Fruit fly (Drosophila melanogaster): ENCODE results near the gene CG12170.

CG12170 gene

dm6 chr3R:5620387-5620956 lies 16.6 kb upstream of the CG12170 start (continued):
- peak; percentile 24; the same call in 1 of the 3 replicates for TF ChIP-seq H15 (GFP tag; IDR thresholded peaks at IDR 0.05)
- TF ChIP-seq Aef1 (GFP tag; IDR thresholded peaks at IDR 0.05), result peak; percentile 30; the same call in 1 of the 3 replicates
- TF ChIP-seq sim (GFP tag; IDR thresholded peaks at IDR 0.05), result no peak
- TF ChIP-seq sob (GFP tag; IDR thresholded peaks at IDR 0.05), result peak; percentile 37; the same call in 1 of the 2 replicates
- no peak for TF ChIP-seq dati (GFP tag; IDR thresholded peaks at IDR 0.05)
- no peak for TF ChIP-seq Lim3 (GFP tag; IDR thresholded peaks at IDR 0.05)
- peak; percentile 44 for TF ChIP-seq CG16815 (GFP tag; optimal IDR thresholded peaks at IDR 0.05)
- TF ChIP-seq ato (GFP tag; IDR thresholded peaks at IDR 0.05; ENCODE audit: partially characterized antibody), result no peak
- peak; percentile 52 for TF ChIP-seq az2 (GFP tag; optimal IDR thresholded peaks at IDR 0.05)
- TF ChIP-seq Mes4 (GFP tag; optimal IDR thresholded peaks at IDR 0.05), result peak; percentile 70
- peak; percentile 83 for TF ChIP-seq CG11504 (tag; optimal IDR thresholded peaks at IDR 0.05)
- TF ChIP-seq CG13123 (GFP tag; optimal IDR thresholded peaks at IDR 0.05), result peak; percentile 2
- peak; percentile 55; the same call in 1 of the 3 replicates for TF ChIP-seq ase (GFP tag; IDR thresholded peaks at IDR 0.05)
- peak; percentile 62 for TF ChIP-seq NC2β (GFP tag; optimal IDR thresholded peaks at IDR 0.05)
- no peak for TF ChIP-seq sr (GFP tag; IDR thresholded peaks at IDR 0.05)
- TF ChIP-seq Stat92E (GFP tag; optimal IDR thresholded peaks at IDR 0.05), result peak in 1 of 3 experiments; percentile 12
- TF ChIP-seq CG8388 (GFP tag; optimal IDR thresholded peaks at IDR 0.05), result peak; percentile 62
- no peak for TF ChIP-seq z (GFP tag; IDR thresholded peaks at IDR 0.05)
- TF ChIP-seq CG31388 (GFP tag; optimal IDR thresholded peaks at IDR 0.05), result peak; percentile 0
- TF ChIP-seq CG4854 (GFP tag; optimal IDR thresholded peaks at IDR 0.05), result no peak
- TF ChIP-seq Meics (GFP tag; optimal IDR thresholded peaks at IDR 0.05), result peak; percentile 64
- TF ChIP-seq corto (GFP tag; optimal IDR thresholded peaks at IDR 0.05), result peak; percentile 32
- TF ChIP-seq nom (GFP tag; optimal IDR thresholded peaks at IDR 0.05), result no peak
- 0 out of 2 replicates have a peak, but pooled peaks have one; percentile 35 for TF ChIP-seq peb (GFP tag; IDR thresholded peaks at IDR 0.05)
- no peak for TF ChIP-seq CG4328 (GFP tag; optimal IDR thresholded peaks at IDR 0.05)
- no peak for TF ChIP-seq ham (GFP tag; IDR thresholded peaks at IDR 0.05)
- TF ChIP-seq slbo (GFP tag; IDR thresholded peaks at IDR 0.05), result peak; percentile 71
- TF ChIP-seq CG12391 (tag; optimal IDR thresholded peaks at IDR 0.05), result peak; percentile 73
- TF ChIP-seq CG10267 (tag; optimal IDR thresholded peaks at IDR 0.05), result peak; percentile 47
- TF ChIP-seq ATbp (GFP tag; optimal IDR thresholded peaks at IDR 0.05), result peak; percentile 71
- TF ChIP-seq GATAe (GFP tag; conservative IDR thresholded peaks at IDR 0.05), result 0 out of 2 replicates have a peak, but pooled peaks have one; percentile 20
- no peak for TF ChIP-seq CG17912 (GFP tag; optimal IDR thresholded peaks at IDR 0.05)
- TF ChIP-seq Deaf1 (tag; optimal IDR thresholded peaks at IDR 0.05), result peak; percentile 25
- TF ChIP-seq CG12299 (tag; optimal IDR thresholded peaks at IDR 0.05), result peak; percentile 22
- no peak for TF ChIP-seq CG17612 (GFP tag; IDR thresholded peaks at IDR 0.05)
- no peak for TF ChIP-seq pfk (GFP tag; optimal IDR thresholded peaks at IDR 0.05)
- TF ChIP-seq pzg (GFP tag; optimal IDR thresholded peaks at IDR 0.05), result no peak
- TF ChIP-seq zen2 (GFP tag; IDR thresholded peaks at IDR 0.05; ENCODE audit: partially characterized antibody), result no peak
- no peak for TF ChIP-seq CG6765 (GFP tag; optimal IDR thresholded peaks at IDR 0.05)
- peak; percentile 44 for TF ChIP-seq lab (GFP tag; optimal IDR thresholded peaks at IDR 0.05)
- peak; percentile 31 for TF ChIP-seq Nf-YC (tag; optimal IDR thresholded peaks at IDR 0.05)
- no peak for TF ChIP-seq CG9797 (GFP tag; optimal IDR thresholded peaks at IDR 0.05)
- TF ChIP-seq Optix (GFP tag; IDR thresholded peaks at IDR 0.05), result peak; percentile 71; the same call in 2 of the 3 replicates
- peak; percentile 65 for TF ChIP-seq CG4820 (GFP tag; optimal IDR thresholded peaks at IDR 0.05)
- peak; percentile 51 for TF ChIP-seq caup (GFP tag; optimal IDR thresholded peaks at IDR 0.05; ENCODE audit: severe bottlenecking)
- TF ChIP-seq Vsx1 (GFP tag; optimal IDR thresholded peaks at IDR 0.05), result peak; percentile 9
- peak; percentile 65 for TF ChIP-seq Mrtf (GFP tag; IDR thresholded peaks at IDR 0.05)
- TF ChIP-seq Fer1 (GFP tag; optimal IDR thresholded peaks at IDR 0.05), result peak; percentile 44
- no peak for TF ChIP-seq CG7987 (GFP tag; optimal IDR thresholded peaks at IDR 0.05)
